Worm (Caenorhabditis elegans) whole organism, midembryonic: ENCODE data around the gene str-220.

Experiments
- cog-1 ChIP-seq: sonication (generic microtip); optimal IDR thresholded peaks from 2 replicates; lab custom pipeline; 2016; ENCODE audit warnings: missing genetic modification characterization, missing compliant biosample characterization
- ref-1 ChIP-seq: fragments of 200-800 bp; sonication (Bioruptor generic); conservative IDR thresholded peaks from 2 replicates; pipeline ENCODE4 v1.3.6; 2022; ENCODE audit warnings: missing genetic modification reagents, missing genetic modification characterization, missing compliant biosample characterization
- tab-1 ChIP-seq: fragments of 200-800 bp; sonication (Bioruptor generic); IDR thresholded peaks from 2 replicates; pipeline ENCODE4 v1.3.6; 2022; ENCODE audit warnings: missing genetic modification characterization, missing compliant biosample characterization
- ztf-23 ChIP-seq: fragments of 200-800 bp; sonication (Bioruptor generic); IDR thresholded peaks from 2 replicates; pipeline ENCODE4 v1.3.6; 2022; ENCODE audit warnings: missing genetic modification reagents, missing genetic modification characterization, missing compliant biosample characterization

ce11 chrIV:7158161-7158560 is 13.0 kb downstream of the str-220 start:
- no peak for TF ChIP-seq ztf-23 (GFP tag; lab: Robert Waterston, UW)
- TF ChIP-seq cog-1 (tag; lab: Kevin White, UChicago): no peak
- no peak for TF ChIP-seq tab-1 (GFP tag; lab: Robert Waterston, UW)
- TF ChIP-seq ref-1 (GFP tag; lab: Robert Waterston, UW): no peak
